Worm (Caenorhabditis elegans) whole organism, late embryonic: ENCODE results near the gene str-93.

Experiments used
- ama-1 ChIP-seq: fragments of 150-350 bp; optimal IDR thresholded peaks from 2 replicates; lab custom pipeline; 2014
- gmeb-2 ChIP-seq: sonication (generic microtip); optimal IDR thresholded peaks from 2 replicates; lab custom pipeline; 2016; ENCODE audit warnings: missing genetic modification characterization, inconsistent platforms, missing compliant biosample characterization
- lim-6 ChIP-seq: sonication (generic microtip); optimal IDR thresholded peaks from 2 replicates; lab custom pipeline; 2016; ENCODE audit warnings: missing genetic modification characterization, missing compliant biosample characterization
- nfya-1 ChIP-seq: sonication (generic microtip); optimal IDR thresholded peaks from 2 replicates; lab custom pipeline; 2017; ENCODE audit warnings: missing genetic modification characterization, mild to moderate bottlenecking, missing compliant biosample characterization, antibody characterized with exemption, moderate library complexity
- nhr-11 ChIP-seq: fragments of 150-350 bp; optimal IDR thresholded peaks from 2 replicates; lab custom pipeline; 2014; ENCODE audit warnings: missing biosample characterization, missing genetic modification characterization
- pha-4 ChIP-seq: fragments of 150-350 bp; optimal IDR thresholded peaks from 2 replicates; lab custom pipeline; 2018; ENCODE audit warnings: missing biosample characterization, missing genetic modification reagents, missing genetic modification characterization
- pros-1 ChIP-seq: fragments of 150-350 bp; optimal IDR thresholded peaks from 2 replicates; lab custom pipeline; 2014; ENCODE audit warnings: missing biosample characterization, missing genetic modification reagents, missing genetic modification characterization
- unc-42 ChIP-seq: sonication (generic microtip); optimal IDR thresholded peaks from 2 replicates; lab custom pipeline; 2016; ENCODE audit warnings: missing genotype, missing genetic modification characterization, missing compliant biosample characterization

- TF ChIP-seq lim-6 = no peak
- no peak for TF ChIP-seq gmeb-2 (tag; lab: Kevin White, UChicago)
- no peak for TF ChIP-seq pros-1 (tag; lab: Kevin White, UChicago)
- no peak for TF ChIP-seq pha-4 (tag; lab: Kevin White, UChicago)
- no peak for TF ChIP-seq ama-1 (lab: Kevin White, UChicago)
- TF ChIP-seq unc-42 = no peak
- no peak for TF ChIP-seq nfya-1 (tag; lab: Kevin White, UChicago)
- no peak for TF ChIP-seq nhr-11 (tag; lab: Kevin White, UChicago)
Measured at ce11 chrV:17718647-17719046, 45.4 kb upstream of the str-93 start, which contains the start of gene str-77.
